Worm (Caenorhabditis elegans) whole organism, late embryonic: ENCODE measurements around the gene snr-4.

Experiments used
- K09A11.1 ChIP-seq: sonication (generic microtip); optimal IDR thresholded peaks from 2 replicates; lab custom pipeline; 2017; ENCODE audit warnings: antibody characterized with exemption, mild to moderate bottlenecking, missing genetic modification characterization, missing compliant biosample characterization; ENCODE audit not compliant: insufficient read depth
- ama-1 ChIP-seq: fragments of 150-350 bp; optimal IDR thresholded peaks from 2 replicates; lab custom pipeline; 2014
- ceh-14 ChIP-seq: sonication (generic microtip); optimal IDR thresholded peaks from 2 replicates; lab custom pipeline; 2016; ENCODE audit warnings: missing genotype, missing genetic modification characterization, missing compliant biosample characterization
- ceh-18 ChIP-seq: sonication (generic microtip); optimal IDR thresholded peaks from 2 replicates; lab custom pipeline; 2016; ENCODE audit warnings: missing genetic modification characterization, missing compliant biosample characterization
- ceh-19 ChIP-seq: fragments of 200-800 bp; sonication (Bioruptor generic); optimal IDR thresholded peaks from 2 replicates; lab custom pipeline; 2018; ENCODE audit warnings: mild to moderate bottlenecking, missing genetic modification characterization, missing compliant biosample characterization
- ceh-2 ChIP-seq: sonication (generic microtip); optimal IDR thresholded peaks from 2 replicates; lab custom pipeline; 2016; ENCODE audit warnings: missing genotype, missing genetic modification characterization, missing compliant biosample characterization
- ceh-22 ChIP-seq: sonication (generic microtip); optimal IDR thresholded peaks from 2 replicates; lab custom pipeline; 2017; ENCODE audit warnings: missing biosample characterization, missing genetic modification characterization
- ceh-24 ChIP-seq: sonication (generic microtip); optimal IDR thresholded peaks from 2 replicates; lab custom pipeline; 2016; ENCODE audit warnings: mild to moderate bottlenecking, missing genetic modification characterization, missing compliant biosample characterization
- ceh-30 ChIP-seq: fragments of 150-350 bp; optimal IDR thresholded peaks from 2 replicates; lab custom pipeline; 2014; ENCODE audit warnings: missing biosample characterization, missing genetic modification characterization
- ceh-31 ChIP-seq: sonication (generic microtip); optimal IDR thresholded peaks from 2 replicates; lab custom pipeline; 2016; ENCODE audit warnings: missing genetic modification characterization, missing compliant biosample characterization
- ceh-34 ChIP-seq: sonication (generic microtip); optimal IDR thresholded peaks from 2 replicates; lab custom pipeline; 2016; ENCODE audit warnings: mild to moderate bottlenecking, missing genetic modification characterization, missing compliant biosample characterization
- ceh-45 ChIP-seq: fragments of 200-800 bp; sonication (Bioruptor generic); IDR thresholded peaks from 2 replicates; pipeline ENCODE4 v1.3.6; 2022; ENCODE audit warnings: missing genetic modification reagents, missing genetic modification characterization, missing compliant biosample characterization
- ceh-48 ChIP-seq: sonication (generic microtip); optimal IDR thresholded peaks from 2 replicates; lab custom pipeline; 2016; ENCODE audit warnings: missing genetic modification characterization, inconsistent platforms, missing compliant biosample characterization
- ceh-6 ChIP-seq: fragments of 200-800 bp; sonication (Bioruptor generic); optimal IDR thresholded peaks from 2 replicates; lab custom pipeline; 2018; ENCODE audit warnings: mild to moderate bottlenecking, missing genetic modification characterization, missing compliant biosample characterization
- che-1 ChIP-seq: sonication (generic microtip); optimal IDR thresholded peaks from 2 replicates; lab custom pipeline; 2016; ENCODE audit warnings: mild to moderate bottlenecking, missing genetic modification characterization, missing compliant biosample characterization
- dve-1 ChIP-seq: sonication (generic microtip); optimal IDR thresholded peaks from 2 replicates; lab custom pipeline; 2017; ENCODE audit warnings: antibody characterized with exemption, mild to moderate bottlenecking, missing genetic modification characterization, missing compliant biosample characterization
- elt-2 ChIP-seq: sonication (generic microtip); optimal IDR thresholded peaks from 2 replicates; lab custom pipeline; 2016; ENCODE audit warnings: missing genetic modification reagents, missing genetic modification characterization, missing compliant biosample characterization
- elt-4 ChIP-seq: sonication (generic microtip); optimal IDR thresholded peaks from 2 replicates; lab custom pipeline; 2016; ENCODE audit warnings: missing genetic modification characterization, missing compliant biosample characterization
- ets-4 ChIP-seq: sonication (generic microtip); optimal IDR thresholded peaks from 2 replicates; lab custom pipeline; 2016; ENCODE audit warnings: missing genetic modification characterization, missing compliant biosample characterization
- eyg-1 ChIP-seq: sonication (generic microtip); optimal IDR thresholded peaks from 2 replicates; lab custom pipeline; 2016; ENCODE audit warnings: missing genotype, missing genetic modification characterization, missing compliant biosample characterization
- gmeb-2 ChIP-seq: sonication (generic microtip); optimal IDR thresholded peaks from 2 replicates; lab custom pipeline; 2016; ENCODE audit warnings: missing genetic modification characterization, inconsistent platforms, missing compliant biosample characterization
- hlh-15 ChIP-seq: sonication (generic microtip); optimal IDR thresholded peaks from 2 replicates; lab custom pipeline; 2016; ENCODE audit warnings: missing genetic modification characterization, missing compliant biosample characterization
- hlh-30 ChIP-seq: sonication (generic microtip); optimal IDR thresholded peaks from 2 replicates; lab custom pipeline; 2017; ENCODE audit warnings: antibody characterized with exemption, missing genetic modification characterization, missing compliant biosample characterization; ENCODE audit not compliant: insufficient read depth
- hlh-8 ChIP-seq: sonication (generic microtip); optimal IDR thresholded peaks from 2 replicates; lab custom pipeline; 2016; ENCODE audit warnings: missing genotype, missing genetic modification characterization, missing compliant biosample characterization
- lim-6 ChIP-seq: sonication (generic microtip); optimal IDR thresholded peaks from 2 replicates; lab custom pipeline; 2016; ENCODE audit warnings: missing genetic modification characterization, missing compliant biosample characterization
- madf-2 ChIP-seq: sonication (generic microtip); optimal IDR thresholded peaks from 2 replicates; lab custom pipeline; 2017; ENCODE audit warnings: missing genetic modification characterization, missing compliant biosample characterization
- mec-3 ChIP-seq: sonication (generic microtip); optimal IDR thresholded peaks from 2 replicates; lab custom pipeline; 2016; ENCODE audit warnings: borderline replicate concordance, missing genetic modification characterization, missing compliant biosample characterization
- nhr-11 ChIP-seq: fragments of 150-350 bp; optimal IDR thresholded peaks from 2 replicates; lab custom pipeline; 2014; ENCODE audit warnings: missing biosample characterization, missing genetic modification characterization
- nhr-232 ChIP-seq: sonication (generic microtip); optimal IDR thresholded peaks from 2 replicates; lab custom pipeline; 2016; ENCODE audit warnings: missing genetic modification characterization, missing compliant biosample characterization
- npax-4 ChIP-seq: sonication (generic microtip); optimal IDR thresholded peaks from 2 replicates; lab custom pipeline; 2016; ENCODE audit warnings: missing genetic modification characterization, missing compliant biosample characterization
- odd-2 ChIP-seq: sonication (generic microtip); optimal IDR thresholded peaks from 2 replicates; lab custom pipeline; 2017; ENCODE audit warnings: antibody characterized with exemption, mild to moderate bottlenecking, missing genetic modification characterization, missing compliant biosample characterization
- pqm-1 ChIP-seq: sonication (generic microtip); optimal IDR thresholded peaks from 2 replicates; lab custom pipeline; 2016; ENCODE audit warnings: missing genetic modification characterization, missing compliant biosample characterization
- pros-1 ChIP-seq: fragments of 150-350 bp; optimal IDR thresholded peaks from 2 replicates; lab custom pipeline; 2014; ENCODE audit warnings: missing biosample characterization, missing genetic modification reagents, missing genetic modification characterization
- rnt-1 ChIP-seq: sonication (generic microtip); optimal IDR thresholded peaks from 2 replicates; lab custom pipeline; 2016; ENCODE audit warnings: missing genetic modification characterization, missing compliant biosample characterization
- sdc-2 ChIP-seq: sonication (generic microtip); optimal IDR thresholded peaks from 2 replicates; lab custom pipeline; 2016; ENCODE audit warnings: missing genotype, missing genetic modification characterization, missing compliant biosample characterization
- sox-2 ChIP-seq: fragments of 200-800 bp; sonication (Bioruptor generic); IDR thresholded peaks from 2 replicates; pipeline ENCODE4 v1.3.6; 2022; ENCODE audit warnings: missing genetic modification reagents, missing genetic modification characterization, missing compliant biosample characterization
- sox-4 ChIP-seq: sonication (generic microtip); optimal IDR thresholded peaks from 2 replicates; lab custom pipeline; 2017; ENCODE audit warnings: mild to moderate bottlenecking, missing genetic modification characterization, inconsistent platforms, missing compliant biosample characterization
- tbx-2 ChIP-seq: sonication (generic microtip); optimal IDR thresholded peaks from 2 replicates; lab custom pipeline; 2016; ENCODE audit warnings: missing genetic modification characterization, missing compliant biosample characterization
- tbx-7 ChIP-seq: sonication (generic microtip); optimal IDR thresholded peaks from 2 replicates; lab custom pipeline; 2016; ENCODE audit warnings: missing genotype, missing genetic modification characterization, missing compliant biosample characterization
- unc-3 ChIP-seq, 2 experiments: fragments of 200-800 bp in 1 of 2; sonication (Bioruptor generic) in 1 of 2; sonication (generic microtip) in 1 of 2; conservative IDR thresholded peaks in 1 of 2; optimal IDR thresholded peaks in 1 of 2; 2 replicates each; pipeline versions ENCODE4 v1.3.6 to Lab custom; 2016 to 2022; ENCODE audit warnings: missing compliant biosample characterization in 2 of 2, missing genetic modification characterization in 2 of 2, missing genetic modification reagents in 1 of 2
- zip-5 ChIP-seq: sonication (generic microtip); optimal IDR thresholded peaks from 2 replicates; lab custom pipeline; 2016; ENCODE audit warnings: missing genetic modification characterization, missing compliant biosample characterization
- ztf-16 ChIP-seq: sonication (generic microtip); optimal IDR thresholded peaks from 2 replicates; lab custom pipeline; 2017; ENCODE audit warnings: missing genetic modification characterization, missing compliant biosample characterization

snr-4 gene

DNA sequence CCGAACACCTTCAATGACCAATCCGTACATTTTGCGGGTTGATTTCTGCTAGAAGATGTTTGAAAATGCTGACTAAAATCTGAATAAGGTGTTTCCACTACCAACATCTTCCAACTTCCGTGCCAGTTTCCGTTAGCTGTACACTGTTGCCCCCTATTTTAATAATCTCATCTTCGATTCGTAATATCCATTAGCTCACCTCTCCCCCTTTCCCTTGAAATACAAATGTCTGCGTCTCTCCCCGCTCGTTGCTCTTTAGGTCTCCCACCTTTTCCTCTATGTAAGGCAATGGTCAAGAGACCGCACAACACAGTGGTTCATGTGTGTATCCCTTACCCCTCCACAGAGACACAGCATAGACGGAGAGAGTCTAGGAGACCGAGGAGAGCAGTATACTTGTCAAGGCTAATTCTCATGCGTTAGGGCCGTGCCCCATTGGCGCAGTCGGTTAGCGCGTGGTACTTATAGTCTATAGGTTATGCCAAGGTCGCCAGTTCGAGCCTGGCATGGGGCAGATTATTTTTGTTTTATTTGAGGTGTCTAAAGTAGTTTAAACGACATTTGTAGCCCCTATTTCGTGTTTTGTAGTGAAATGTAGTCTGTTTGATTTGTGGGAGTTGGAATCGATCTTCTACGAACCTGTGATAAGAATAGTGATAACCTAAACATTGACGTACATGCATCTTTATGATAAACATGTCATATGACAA, 22.4 kb upstream of the snr-4 start, which contains the start of gene gcy-33 (continued):
- TF ChIP-seq K09A11.1 (tag; lab: Kevin White, UChicago) (peak; percentile 70), sox-2 (peak; percentile 92), ceh-18 (tag; lab: Kevin White, UChicago) (peak; percentile 93), mec-3 (tag; lab: Kevin White, UChicago) (peak; percentile 54), sdc-2 (tag; lab: Kevin White, UChicago) (peak; percentile 90), ama-1 (lab: Kevin White, UChicago) (no peak), ztf-16 (tag; lab: Kevin White, UChicago) (peak; percentile 95), ceh-6 (GFP tag; lab: Kevin White, UChicago) (peak; percentile 95), ceh-2 (tag; lab: Kevin White, UChicago) (peak; percentile 94), che-1 (peak; percentile 93), tbx-7 (tag; lab: Kevin White, UChicago) (peak; percentile 46), ceh-48 (tag; lab: Kevin White, UChicago) (peak; percentile 88), lim-6 (tag; lab: Kevin White, UChicago) (peak; percentile 68), sox-4 (tag; lab: Kevin White, UChicago) (peak; percentile 91), elt-4 (tag; lab: Kevin White, UChicago) (peak; percentile 90), ceh-22 (tag; lab: Kevin White, UChicago) (no peak), madf-2 (tag; lab: Kevin White, UChicago) (peak; percentile 94), ceh-24 (tag; lab: Kevin White, UChicago) (peak; percentile 84), ceh-19 (GFP tag; lab: Kevin White, UChicago) (peak; percentile 95), ceh-31 (tag; lab: Kevin White, UChicago) (peak; percentile 91), zip-5 (tag; lab: Kevin White, UChicago) (peak; percentile 77), hlh-8 (tag; lab: Kevin White, UChicago) (peak; percentile 75), dve-1 (tag; lab: Kevin White, UChicago) (peak; percentile 88), nhr-232 (peak; percentile 94), ceh-34 (tag; lab: Kevin White, UChicago) (peak; percentile 95), ceh-14 (tag; lab: Kevin White, UChicago) (peak; percentile 96), eyg-1 (tag; lab: Kevin White, UChicago) (peak; percentile 96), pros-1 (peak; percentile 39), hlh-30 (tag; lab: Kevin White, UChicago) (peak; percentile 86), ceh-30 (tag; lab: Kevin White, UChicago) (peak; percentile 27), gmeb-2 (tag; lab: Kevin White, UChicago) (peak; percentile 97), odd-2 (tag; lab: Kevin White, UChicago) (peak; percentile 52), unc-3 (GFP tag; conservative IDR thresholded peaks at IDR 0.05; lab: Robert Waterston, UW) (peak; percentile 95), unc-3 (tag; optimal IDR thresholded peaks at IDR 0.05; lab: Kevin White, UChicago) (peak; percentile 94), elt-2 (peak; percentile 97), ets-4 (tag; lab: Kevin White, UChicago) (peak; percentile 53), npax-4 (tag; lab: Kevin White, UChicago) (peak; percentile 92), pqm-1 (tag; lab: Kevin White, UChicago) (peak; percentile 93), rnt-1 (tag; lab: Kevin White, UChicago) (peak; percentile 85), tbx-2 (peak; percentile 97), hlh-15 (tag; lab: Kevin White, UChicago) (peak; percentile 95), nhr-11 (no peak), ceh-45 (peak; percentile 89)
